Fruit fly (Drosophila melanogaster) whole organism, wandering third instar larva: ENCODE measurements around the gene Brr2.
A peak's percentile ranks its signal among the peaks of the same experiment; 100 is the strongest.

ENCODE experiments used
- Abd-B ChIP-seq: fragments of >200 bp; optimal IDR thresholded peaks from 2 replicates; lab custom pipeline; 2017; ENCODE audit warnings: missing biosample characterization, missing genetic modification characterization
- CG32264 ChIP-seq: fragments of 200-800 bp; sonication (Bioruptor generic); optimal IDR thresholded peaks from 2 replicates; lab custom pipeline; 2016; ENCODE audit warnings: missing biosample characterization, missing genetic modification characterization
- CG9705 ChIP-seq: fragments of 200-800 bp; sonication (Bioruptor generic); optimal IDR thresholded peaks from 2 replicates; lab custom pipeline; 2018; ENCODE audit warnings: missing biosample characterization, mild to moderate bottlenecking, missing genetic modification characterization
- CrebA ChIP-seq: fragments of 200-800 bp; sonication (Bioruptor generic); optimal IDR thresholded peaks from 2 replicates; lab custom pipeline; 2016; ENCODE audit warnings: missing biosample characterization, mild to moderate bottlenecking, missing genetic modification characterization, borderline replicate concordance
- Dfd ChIP-seq: fragments of >200 bp; optimal IDR thresholded peaks from 2 replicates; lab custom pipeline; 2017; ENCODE audit warnings: missing biosample characterization, missing genetic modification characterization
- Dif ChIP-seq: fragments of 200-275, 200-300 bp; sonication (Bioruptor generic); optimal IDR thresholded peaks from 2 replicates; lab custom pipeline; 2018; ENCODE audit warnings: missing biosample characterization, missing genetic modification characterization; ENCODE audit not compliant: partially characterized antibody
- GATAd ChIP-seq: sonication (Bioruptor generic); optimal IDR thresholded peaks from 2 replicates; lab custom pipeline; 2016; ENCODE audit warnings: missing biosample characterization, missing genetic modification characterization
- HLH106 ChIP-seq: fragments of 200-800 bp; optimal IDR thresholded peaks from 3 replicates; lab custom pipeline; 2019; ENCODE audit warnings: missing biosample characterization, mild to moderate bottlenecking, missing genetic modification characterization, moderate library complexity
- Hnf4 ChIP-seq: fragments of 200-800 bp; sonication (Bioruptor generic); optimal IDR thresholded peaks from 2 replicates; lab custom pipeline; 2016; ENCODE audit warnings: missing biosample characterization, mild to moderate bottlenecking, missing genetic modification characterization
- Hr78 ChIP-seq: fragments of >200 bp; optimal IDR thresholded peaks from 2 replicates; lab custom pipeline; 2017; ENCODE audit warnings: missing biosample characterization, missing genetic modification characterization
- Hr83 ChIP-seq: fragments of 200-300 bp; sonication (Bioruptor generic); optimal IDR thresholded peaks from 2 replicates; lab custom pipeline; 2016; ENCODE audit warnings: missing biosample characterization, mild to moderate bottlenecking, missing genetic modification characterization, moderate library complexity; ENCODE audit not compliant: poor library complexity, severe bottlenecking
- Jra ChIP-seq: sonication (Bioruptor generic); optimal IDR thresholded peaks from 2 replicates; lab custom pipeline; 2016; ENCODE audit warnings: missing biosample characterization, missing genetic modification characterization
- Mio ChIP-seq: sonication (Bioruptor generic); optimal IDR thresholded peaks from 2 replicates; lab custom pipeline; 2016; ENCODE audit warnings: missing biosample characterization, missing genetic modification characterization
- Myc ChIP-seq: fragments of >200 bp; optimal IDR thresholded peaks from 2 replicates; lab custom pipeline; 2017
- N ChIP-seq: fragments of >200 bp; optimal IDR thresholded peaks from 2 replicates; lab custom pipeline; 2018; ENCODE audit warnings: missing biosample characterization, missing external identifiers, missing genetic modification characterization
- OdsH ChIP-seq: fragments of 200-800 bp; sonication (Bioruptor generic); optimal IDR thresholded peaks from 2 replicates; lab custom pipeline; 2016; ENCODE audit warnings: missing biosample characterization, mild to moderate bottlenecking, missing genetic modification characterization
- Rel ChIP-seq, 2 experiments: fragments of 200-800 bp; sonication (Bioruptor generic) in 1 of 2; optimal IDR thresholded peaks; 2 replicates in 1 of 2; 3 replicates in 1 of 2; lab custom pipeline; 2016 to 2019; ENCODE audit warnings: mild to moderate bottlenecking in 2 of 2, missing biosample characterization in 2 of 2, missing genetic modification characterization in 2 of 2, moderate library complexity in 1 of 2
- Sp1 ChIP-seq: fragments of 200-800 bp; sonication (Bioruptor generic); optimal IDR thresholded peaks from 3 replicates; lab custom pipeline; 2019; ENCODE audit warnings: missing biosample characterization, mild to moderate bottlenecking, missing genetic modification characterization, moderate library complexity
- Vsx2 ChIP-seq: fragments of 200-300, 225-300 bp; sonication (Bioruptor generic); optimal IDR thresholded peaks from 2 replicates; lab custom pipeline; 2018; ENCODE audit warnings: missing biosample characterization, missing genetic modification characterization; ENCODE audit not compliant: partially characterized antibody
- br ChIP-seq: fragments of 200-800 bp; sonication (Bioruptor generic); optimal IDR thresholded peaks from 2 replicates; lab custom pipeline; 2016; ENCODE audit warnings: missing biosample characterization, missing genetic modification characterization
- brk ChIP-seq: fragments of 200-800 bp; sonication (Bioruptor generic); optimal IDR thresholded peaks from 2 replicates; lab custom pipeline; 2016; ENCODE audit warnings: missing biosample characterization, mild to moderate bottlenecking, missing genetic modification characterization
- dl ChIP-seq, 2 experiments: fragments of 175-275, 200-275 bp in 1 of 2; fragments of 200-275 bp in 1 of 2; sonication (Bioruptor generic); optimal IDR thresholded peaks; lab custom pipeline; 2018; ENCODE audit warnings: mild to moderate bottlenecking in 2 of 2, missing biosample characterization in 2 of 2, missing genetic modification characterization in 2 of 2, moderate library complexity in 2 of 2; ENCODE audit not compliant: partially characterized antibody in 2 of 2, insufficient read depth in 1 of 2
- dmrt93B ChIP-seq: fragments of 200-800 bp; sonication (Bioruptor generic); optimal IDR thresholded peaks from 2 replicates; lab custom pipeline; 2018; ENCODE audit warnings: missing biosample characterization, mild to moderate bottlenecking, missing genetic modification characterization
- dsf ChIP-seq: sonication (Bioruptor generic); optimal IDR thresholded peaks from 2 replicates; lab custom pipeline; 2016; ENCODE audit warnings: missing biosample characterization, missing genetic modification characterization, borderline replicate concordance
- ey ChIP-seq: fragments of 200-800 bp; sonication (Bioruptor generic); optimal IDR thresholded peaks from 2 replicates; lab custom pipeline; 2016; ENCODE audit warnings: missing biosample characterization, missing genetic modification characterization
- foxo ChIP-seq, 2 experiments: fragments of 200-800 bp; sonication (Bioruptor generic); optimal IDR thresholded peaks; 2 replicates in 1 of 2; 3 replicates in 1 of 2; lab custom pipeline; 2016 to 2017; ENCODE audit warnings: missing biosample characterization in 2 of 2, missing genetic modification characterization in 2 of 2
- fru ChIP-seq: fragments of 200-800 bp; sonication (Bioruptor generic); optimal IDR thresholded peaks from 3 replicates; lab custom pipeline; 2016; ENCODE audit warnings: missing biosample characterization, mild to moderate bottlenecking, missing genetic modification characterization
- h ChIP-seq: fragments of 200-800 bp; sonication (Bioruptor generic); optimal IDR thresholded peaks from 3 replicates; lab custom pipeline; 2016; ENCODE audit warnings: missing biosample characterization, mild to moderate bottlenecking, missing genetic modification characterization
- jim ChIP-seq: fragments of 175-275, 200-325 bp; sonication (Bioruptor generic); optimal IDR thresholded peaks from 2 replicates; lab custom pipeline; 2016; ENCODE audit warnings: missing biosample characterization, mild to moderate bottlenecking, missing genetic modification characterization
- lola ChIP-seq: fragments of >200 bp; optimal IDR thresholded peaks from 2 replicates; lab custom pipeline; 2017; ENCODE audit warnings: missing biosample characterization, missing genetic modification characterization
- pan ChIP-seq: fragments of >200 bp; optimal IDR thresholded peaks from 2 replicates; lab custom pipeline; 2017
- psq ChIP-seq: fragments of 200-800 bp; sonication (Bioruptor generic); optimal IDR thresholded peaks from 3 replicates; lab custom pipeline; 2017; ENCODE audit warnings: missing biosample characterization, mild to moderate bottlenecking, missing genetic modification characterization, moderate library complexity
- sage ChIP-seq: fragments of 200-800 bp; sonication (Bioruptor generic); optimal IDR thresholded peaks from 2 replicates; lab custom pipeline; 2016; ENCODE audit warnings: missing biosample characterization, mild to moderate bottlenecking, missing genetic modification characterization
- sv ChIP-seq: fragments of 200-800 bp; sonication (Bioruptor generic); optimal IDR thresholded peaks from 3 replicates; lab custom pipeline; 2016; ENCODE audit warnings: missing biosample characterization, missing genetic modification characterization
- tai ChIP-seq: sonication (Bioruptor generic); optimal IDR thresholded peaks from 2 replicates; lab custom pipeline; 2016; ENCODE audit warnings: missing biosample characterization, missing genetic modification characterization
- usp ChIP-seq: fragments of >200 bp; optimal IDR thresholded peaks from 2 replicates; lab custom pipeline; 2017; ENCODE audit warnings: missing biosample characterization, missing genetic modification characterization
- woc ChIP-seq: sonication (Bioruptor generic); optimal IDR thresholded peaks from 2 replicates; lab custom pipeline; 2016; ENCODE audit warnings: missing biosample characterization, mild to moderate bottlenecking, missing genetic modification characterization

The Brr2 gene

dm6 chr3L:15981403-15981802 is 13.7 kb upstream of the Brr2 start:
- TF ChIP-seq Rel (GFP tag; optimal IDR thresholded peaks at IDR 0.05; lab: Kevin White, UChicago) = no peak
- peak; percentile 62 for TF ChIP-seq Rel (tag; optimal IDR thresholded peaks at IDR 0.05; lab: Kevin White, UChicago)
- no peak for TF ChIP-seq psq (GFP tag; lab: Kevin White, UChicago)
- no peak for TF ChIP-seq Hr78 (GFP tag; lab: Kevin White, UChicago)
- TF ChIP-seq usp (GFP tag; lab: Kevin White, UChicago) = no peak
- TF ChIP-seq, all 38 proteins: peak for 1

- TF ChIP-seq CG32264 = no peak
- TF ChIP-seq sv (GFP tag; lab: Kevin White, UChicago) = no peak
- TF ChIP-seq br (GFP tag; lab: Kevin White, UChicago) = no peak
- no peak for TF ChIP-seq CG9705
- no peak for TF ChIP-seq Myc (lab: Kevin White, UChicago)
- TF ChIP-seq Abd-B (GFP tag; lab: Kevin White, UChicago) = no peak
- no peak for TF ChIP-seq Rel (GFP tag; optimal IDR thresholded peaks at IDR 0.05; lab: Kevin White, UChicago)
- no peak for TF ChIP-seq Rel (tag; optimal IDR thresholded peaks at IDR 0.05; lab: Kevin White, UChicago)
- TF ChIP-seq Hnf4 (GFP tag; lab: Kevin White, UChicago) = no peak
- TF ChIP-seq Hr83 (GFP tag; lab: Kevin White, UChicago) = no peak
- no peak for TF ChIP-seq HLH106 (tag; lab: Kevin White, UChicago)
Observed at dm6 chr3L:15979912-15980311, 12.2 kb upstream of the Brr2 start, which contains the start of gene CG17027. CG17027 (plus strand) TSS chr3L:15980100.

dm6 chr3L:15979240-15979639 is 11.6 kb upstream of the Brr2 start:
- TF ChIP-seq GATAd (no peak), Hr83 (GFP tag; lab: Kevin White, UChicago) (peak; percentile 9), fru (GFP tag; lab: Kevin White, UChicago) (no peak), Rel (GFP tag; optimal IDR thresholded peaks at IDR 0.05; lab: Kevin White, UChicago) (no peak), Rel (tag; optimal IDR thresholded peaks at IDR 0.05; lab: Kevin White, UChicago) (peak; percentile 26), lola (no peak)

- TF ChIP-seq Hr78 (GFP tag; lab: Kevin White, UChicago) (no peak), psq (GFP tag; lab: Kevin White, UChicago) (no peak), Dfd (no peak), h (no peak), brk (GFP tag; lab: Kevin White, UChicago) (no peak), Hr83 (GFP tag; lab: Kevin White, UChicago) (no peak)
Observed at dm6 chr3L:15978224-15978623, 10.6 kb upstream of the Brr2 start, which contains the start of gene CG17028. CG17028 (plus strand) TSS chr3L:15978524.

- TF ChIP-seq CG32264 (no peak), OdsH (GFP tag; lab: Kevin White, UChicago) (peak; percentile 87), Dif (GFP tag; lab: Kevin White, UChicago) (no peak), dmrt93B (GFP tag; lab: Kevin White, UChicago) (no peak), sv (GFP tag; lab: Kevin White, UChicago) (no peak), Abd-B (GFP tag; lab: Kevin White, UChicago) (no peak), Sp1 (GFP tag; lab: Kevin White, UChicago) (peak; percentile 70), CG9705 (no peak), woc (no peak), N (GFP tag; lab: Kevin White, UChicago) (no peak), lola (no peak), pan (lab: Kevin White, UChicago) (no peak), br (GFP tag; lab: Kevin White, UChicago) (peak; percentile 69), jim (GFP tag; lab: Kevin White, UChicago) (no peak), GATAd (no peak), CrebA (no peak), dsf (GFP tag; lab: Kevin White, UChicago) (no peak), Dfd (no peak), Hr78 (GFP tag; lab: Kevin White, UChicago) (no peak), brk (GFP tag; lab: Kevin White, UChicago) (no peak), Rel (GFP tag; optimal IDR thresholded peaks at IDR 0.05; lab: Kevin White, UChicago) (no peak), Rel (tag; optimal IDR thresholded peaks at IDR 0.05; lab: Kevin White, UChicago) (peak; percentile 36), Myc (lab: Kevin White, UChicago) (no peak), psq (GFP tag; lab: Kevin White, UChicago) (peak; percentile 63), ey (peak; percentile 85), Vsx2 (GFP tag; lab: Kevin White, UChicago) (no peak), fru (GFP tag; lab: Kevin White, UChicago) (peak; percentile 79), dl (GFP tag; optimal IDR thresholded peaks at IDR 0.05; lab: Kevin White, UChicago; ENCODE audit: insufficient read depth in 1 of 2, partially characterized antibody in 2 of 2) (no peak), h (peak; percentile 93), sage (no peak), tai (no peak), Jra (no peak), HLH106 (tag; lab: Kevin White, UChicago) (peak; percentile 80), Mio (no peak), Hr83 (GFP tag; lab: Kevin White, UChicago) (no peak), Hnf4 (GFP tag; lab: Kevin White, UChicago) (no peak), usp (GFP tag; lab: Kevin White, UChicago) (no peak), foxo (GFP tag; optimal IDR thresholded peaks at IDR 0.05; lab: Kevin White, UChicago) (peak; percentile 15 to 86)
Observed at dm6 chr3L:15977565-15977964, 9.9 kb upstream of the Brr2 start.
